Worm (Caenorhabditis elegans): Measurements from ENCODE around the gene srw-10.

srw-10 gene

ce11 chrIII:12740313-12740712 is 14.8 kb upstream of the srw-10 start:
- TF ChIP-seq ZK185.1 (tag; optimal IDR thresholded peaks at IDR 0.05; ENCODE audit: poor library complexity, severe bottlenecking) (no peak), rcor-1 (GFP tag; IDR thresholded peaks at IDR 0.05) (no peak), nhr-120 (GFP tag; IDR thresholded peaks at IDR 0.05) (no peak), bed-1 (GFP tag; IDR thresholded peaks at IDR 0.05) (no peak), ceh-27 (GFP tag; optimal IDR thresholded peaks at IDR 0.05) (no peak), mel-28 (tag; optimal IDR thresholded peaks at IDR 0.05; ENCODE audit: borderline replicate concordance) (no peak), B0019.2 (GFP tag; conservative IDR thresholded peaks at IDR 0.05) (no peak), sdz-38 (tag; optimal IDR thresholded peaks at IDR 0.05) (no peak), F57A8.1 (GFP tag; optimal IDR thresholded peaks at IDR 0.05) (no peak)

- TF ChIP-seq attf-6 (GFP tag; IDR thresholded peaks at IDR 0.05): no peak
- no peak for TF ChIP-seq cebp-2 (GFP tag; IDR thresholded peaks at IDR 0.05)
- no peak for TF ChIP-seq chd-7 (tag; optimal IDR thresholded peaks at IDR 0.05)
- no peak for TF ChIP-seq mxl-1 (tag; optimal IDR thresholded peaks at IDR 0.05)
- TF ChIP-seq hsf-1 (GFP tag; IDR thresholded peaks at IDR 0.05): no peak
- TF ChIP-seq akir-1 (GFP tag; optimal IDR thresholded peaks at IDR 0.05): no peak
- no peak for TF ChIP-seq egl-18 (GFP tag; IDR thresholded peaks at IDR 0.05)
- TF ChIP-seq nhr-90 (tag; optimal IDR thresholded peaks at IDR 0.05): no peak
- no peak for TF ChIP-seq tlf-1 (GFP tag; optimal IDR thresholded peaks at IDR 0.05)
- no peak for TF ChIP-seq mcd-1 (GFP tag; IDR thresholded peaks at IDR 0.05)
- peak; percentile 22; the same call in 1 of the 2 replicates for TF ChIP-seq D2030.7 (GFP tag; IDR thresholded peaks at IDR 0.05)
- no peak for TF ChIP-seq madf-8 (GFP tag; conservative IDR thresholded peaks at IDR 0.05)
- TF ChIP-seq F33H1.4 (GFP tag; IDR thresholded peaks at IDR 0.05): no peak
- TF ChIP-seq zfh-2 (GFP tag; conservative IDR thresholded peaks at IDR 0.05): peak; percentile 87
- TF ChIP-seq egrh-3 (GFP tag; IDR thresholded peaks at IDR 0.05): peak; percentile 50; the same call in 1 of the 2 replicates
- no peak for TF ChIP-seq F37B4.10 (GFP tag; IDR thresholded peaks at IDR 0.05)
- TF ChIP-seq ceh-91 (GFP tag; IDR thresholded peaks at IDR 0.05): no peak
- no peak for TF ChIP-seq let-526 (GFP tag; IDR thresholded peaks at IDR 0.05)
- TF ChIP-seq xnd-1 (tag; optimal IDR thresholded peaks at IDR 0.05): no peak
- TF ChIP-seq B0019.2 (GFP tag; conservative IDR thresholded peaks at IDR 0.05): 0 out of 2 replicates have a peak, but pooled peaks have one; percentile 31
- TF ChIP-seq ceh-27 (GFP tag; optimal IDR thresholded peaks at IDR 0.05): no peak
- TF ChIP-seq hrde-1 (tag; optimal IDR thresholded peaks at IDR 0.05; ENCODE audit: borderline replicate concordance): no peak
- no peak for TF ChIP-seq lsl-1 (GFP tag; optimal IDR thresholded peaks at IDR 0.05)
- no peak for TF ChIP-seq Y53G8AR.9 (GFP tag; conservative IDR thresholded peaks at IDR 0.05)
Observed at ce11 chrIII:12743515-12743914, 11.6 kb upstream of the srw-10 start.

ce11 chrIII:12746369-12746855 is 8.7 kb upstream of the srw-10 start, which contains the start of gene Y111B2A.21:
TSS of gene Y111B2A.21 (plus strand) at chrIII:12746419.
- TF ChIP-seq zfh-2 (GFP tag; conservative IDR thresholded peaks at IDR 0.05) (peak; percentile 53; the same call in 1 of the 2 replicates), ekl-4 (GFP tag; IDR thresholded peaks at IDR 0.05) (no peak), ztf-18 (tag; optimal IDR thresholded peaks at IDR 0.05) (no peak)

- no peak for TF ChIP-seq C06A6.2 (GFP tag; conservative IDR thresholded peaks at IDR 0.05)
- TF ChIP-seq rpc-1 (optimal IDR thresholded peaks at IDR 0.05): no peak
- TF ChIP-seq rpc-1 (tag; optimal IDR thresholded peaks at IDR 0.05): no peak
Observed at ce11 chrIII:12750831-12751230, 4.3 kb upstream of the srw-10 start, which contains the start of the genes irld-60 and irld-20. TSS of gene irld-60 (minus strand) at chrIII:12750931. TSS of gene irld-20 (plus strand) at chrIII:12751109.
